Fruit fly (Drosophila melanogaster) whole organism, embryonic: ENCODE measurements around the gene fzo.

Source experiments
- Aef1 ChIP-seq: fragments of 200-800 bp; sonication (Bioruptor generic); IDR thresholded peaks from 3 replicates; pipeline ENCODE4 v1.3.6; 2022; ENCODE audit warnings: missing biosample characterization, missing genetic modification characterization
- Asciz ChIP-seq: fragments of 200-800 bp; sonication (Bioruptor generic); optimal IDR thresholded peaks from 2 replicates; lab custom pipeline; 2017; ENCODE audit warnings: missing biosample characterization, mild to moderate bottlenecking, missing genetic modification characterization, missing genetic modification reagents
- BEAF-32 ChIP-seq: fragments of 200-800 bp; sonication (Bioruptor generic); optimal IDR thresholded peaks from 3 replicates; lab custom pipeline; 2017; ENCODE audit warnings: missing biosample characterization, missing genetic modification characterization, mild to moderate bottlenecking, moderate library complexity, missing genetic modification reagents
- CG10321 ChIP-seq: fragments of 200-800 bp; sonication (Bioruptor generic); IDR thresholded peaks from 2 replicates; pipeline ENCODE4 v1.3.6; 2022; ENCODE audit warnings: missing biosample characterization, missing genetic modification characterization
- CG12155 ChIP-seq: fragments of 200-800 bp; sonication (Bioruptor generic); optimal IDR thresholded peaks from 3 replicates; lab custom pipeline; 2016; ENCODE audit warnings: missing biosample characterization, missing genetic modification characterization
- CG12299 ChIP-seq: fragments of 200-800 bp; sonication (Bioruptor generic); optimal IDR thresholded peaks from 2 replicates; lab custom pipeline; 2018; ENCODE audit warnings: missing biosample characterization, mild to moderate bottlenecking, missing genetic modification characterization
- CG12659 ChIP-seq: fragments of 200-800 bp; sonication (Bioruptor generic); optimal IDR thresholded peaks from 3 replicates; lab custom pipeline; 2017; ENCODE audit warnings: mild to moderate bottlenecking, missing biosample characterization, missing genetic modification reagents, missing genetic modification characterization
- CG14441 ChIP-seq: fragments of 200-800 bp; sonication (Bioruptor generic); IDR thresholded peaks from 2 replicates; pipeline ENCODE4 v1.3.6; 2022; ENCODE audit warnings: missing biosample characterization, missing genetic modification characterization
- CG16779 ChIP-seq: fragments of 200-800 bp; sonication (Bioruptor generic); IDR thresholded peaks from 2 replicates; pipeline ENCODE4 v1.3.6; 2022; ENCODE audit warnings: missing biosample characterization, missing genetic modification characterization
- CG17186 ChIP-seq: fragments of 200-800 bp; sonication (Bioruptor generic); optimal IDR thresholded peaks from 3 replicates; lab custom pipeline; 2017; ENCODE audit warnings: missing biosample characterization, missing genetic modification reagents, missing genetic modification characterization
- CG17328 ChIP-seq: fragments of 200-800 bp; sonication (Bioruptor generic); IDR thresholded peaks from 2 replicates; pipeline ENCODE4 v1.3.6; 2022; ENCODE audit warnings: missing biosample characterization, missing genetic modification characterization
- CG17612 ChIP-seq: fragments of 200-800 bp; sonication (Bioruptor generic); IDR thresholded peaks from 2 replicates; pipeline ENCODE4 v1.3.6; 2022; ENCODE audit warnings: missing biosample characterization, missing genetic modification characterization
- CG2712 ChIP-seq: fragments of 200-800 bp; optimal IDR thresholded peaks from 3 replicates; lab custom pipeline; 2019; ENCODE audit warnings: missing biosample characterization, mild to moderate bottlenecking, missing genetic modification characterization, moderate library complexity
- CG34376 ChIP-seq: fragments of 200-800 bp; sonication (Bioruptor generic); optimal IDR thresholded peaks from 2 replicates; lab custom pipeline; 2018; ENCODE audit warnings: missing biosample characterization, mild to moderate bottlenecking, missing genetic modification characterization
- CG3726 ChIP-seq: fragments of 200-800 bp; sonication (Bioruptor generic); IDR thresholded peaks from 3 replicates; pipeline ENCODE4, ENCODE4 v1.3.6; 2022; ENCODE audit warnings: missing biosample characterization, missing genetic modification characterization
- CG6175 ChIP-seq: fragments of 200-800 bp; sonication (Bioruptor generic); IDR thresholded peaks from 3 replicates; pipeline ENCODE4 v1.3.6; 2022; ENCODE audit warnings: missing biosample characterization, missing genetic modification characterization
- CG6683 ChIP-seq: fragments of 200-800 bp; sonication (Bioruptor generic); optimal IDR thresholded peaks from 2 replicates; lab custom pipeline; 2017; ENCODE audit warnings: missing biosample characterization, mild to moderate bottlenecking, missing genetic modification characterization, missing genetic modification reagents
- CG6813 ChIP-seq: fragments of 200-800 bp; sonication (Bioruptor generic); optimal IDR thresholded peaks from 2 replicates; lab custom pipeline; 2017; ENCODE audit warnings: missing biosample characterization, missing genetic modification characterization, mild to moderate bottlenecking, moderate library complexity, missing genetic modification reagents
- CG7357 ChIP-seq: fragments of 200-800 bp; sonication (Bioruptor generic); IDR thresholded peaks from 3 replicates; pipeline ENCODE4 v1.3.6; 2022; ENCODE audit warnings: missing biosample characterization, missing genetic modification characterization
- CG7987 ChIP-seq: fragments of 200-800 bp; sonication (Bioruptor generic); optimal IDR thresholded peaks from 2 replicates; lab custom pipeline; 2018; ENCODE audit warnings: missing biosample characterization, mild to moderate bottlenecking, missing genetic modification characterization, moderate library complexity
- CG8281 ChIP-seq: fragments of 200-800 bp; sonication (Bioruptor generic); optimal IDR thresholded peaks from 2 replicates; lab custom pipeline; 2018; ENCODE audit warnings: missing biosample characterization, mild to moderate bottlenecking, missing genetic modification characterization, moderate library complexity
- CG8765 ChIP-seq: fragments of 200-800 bp; sonication (Bioruptor generic); IDR thresholded peaks from 2 replicates; pipeline ENCODE4 v1.3.6; 2022; ENCODE audit warnings: missing biosample characterization, missing genetic modification characterization
- CG9215 ChIP-seq: fragments of 200-800 bp; sonication (Bioruptor generic); IDR thresholded peaks from 2 replicates; pipeline ENCODE4 v1.3.6; 2022; ENCODE audit warnings: missing biosample characterization, missing genetic modification characterization
- Dad ChIP-seq: fragments of 200-800 bp; sonication (Bioruptor generic); optimal IDR thresholded peaks from 3 replicates; lab custom pipeline; 2016; ENCODE audit warnings: missing biosample characterization, missing genetic modification characterization
- Dref ChIP-seq: fragments of 200-800 bp; sonication (Bioruptor generic); IDR thresholded peaks from 2 replicates; pipeline ENCODE4 v1.3.6; 2022; ENCODE audit warnings: missing biosample characterization, missing genetic modification characterization
- Fer1 ChIP-seq: fragments of 200-800 bp; sonication (Bioruptor generic); optimal IDR thresholded peaks from 2 replicates; lab custom pipeline; 2017; ENCODE audit warnings: missing biosample characterization, mild to moderate bottlenecking, missing genetic modification characterization
- Fer2 ChIP-seq: fragments of 200-800 bp; sonication (Bioruptor generic); optimal IDR thresholded peaks from 2 replicates; lab custom pipeline; 2018; ENCODE audit warnings: missing biosample characterization, mild to moderate bottlenecking, missing genetic modification characterization, moderate library complexity
- Hand ChIP-seq: fragments of 200-800 bp; sonication (Bioruptor generic); optimal IDR thresholded peaks from 2 replicates; lab custom pipeline; 2017; ENCODE audit warnings: mild to moderate bottlenecking, missing biosample characterization, missing genetic modification reagents, missing genetic modification characterization
- Hey ChIP-seq: fragments of 200-800 bp; sonication (Bioruptor generic); optimal IDR thresholded peaks from 3 replicates; lab custom pipeline; 2018; ENCODE audit warnings: missing biosample characterization, mild to moderate bottlenecking, missing genetic modification characterization
- Hr51 ChIP-seq, 2 experiments: fragments of 200-800 bp; sonication (Bioruptor generic); optimal IDR thresholded peaks; 2 replicates in 1 of 2; 3 replicates in 1 of 2; lab custom pipeline; 2016 to 2018; ENCODE audit warnings: missing biosample characterization in 2 of 2, missing genetic modification characterization in 2 of 2, mild to moderate bottlenecking in 1 of 2, moderate library complexity in 1 of 2
- Lhr ChIP-seq: fragments of 200-800 bp; sonication (Bioruptor generic); optimal IDR thresholded peaks from 3 replicates; lab custom pipeline; 2017; ENCODE audit warnings: mild to moderate bottlenecking, missing biosample characterization, missing genetic modification reagents, missing genetic modification characterization
- MTF-1 ChIP-seq: fragments of 200-800 bp; sonication (Bioruptor generic); optimal IDR thresholded peaks from 2 replicates; lab custom pipeline; 2018; ENCODE audit warnings: missing biosample characterization, mild to moderate bottlenecking, missing genetic modification characterization, borderline replicate concordance
- Mad ChIP-seq: fragments of 200-800 bp; sonication (Bioruptor generic); optimal IDR thresholded peaks from 2 replicates; lab custom pipeline; 2016; ENCODE audit warnings: missing biosample characterization, missing genetic modification characterization
- Ptx1 ChIP-seq: fragments of 200-800 bp; sonication (Bioruptor generic); IDR thresholded peaks from 2 replicates; pipeline ENCODE4 v1.3.6; 2022; ENCODE audit warnings: missing biosample characterization, missing genetic modification characterization
- ase ChIP-seq: fragments of 200-800 bp; sonication (Bioruptor generic); IDR thresholded peaks from 3 replicates; pipeline ENCODE4 v1.3.6; 2022; ENCODE audit warnings: missing biosample characterization, missing genetic modification characterization
- ato ChIP-seq: fragments of 200-800 bp; sonication (Bioruptor generic); IDR thresholded peaks from 2 replicates; pipeline ENCODE4 v1.3.6; 2022; ENCODE audit warnings: missing biosample characterization, missing genetic modification characterization; ENCODE audit not compliant: partially characterized antibody
- crc ChIP-seq: fragments of 200-800 bp; sonication (Bioruptor generic); optimal IDR thresholded peaks from 2 replicates; lab custom pipeline; 2016; ENCODE audit warnings: missing biosample characterization, missing genetic modification characterization
- crol ChIP-seq: fragments of 200-800 bp; sonication (Bioruptor generic); IDR thresholded peaks from 2 replicates; pipeline ENCODE4 v1.3.6; 2022; ENCODE audit warnings: missing biosample characterization, missing genetic modification characterization
- cwo ChIP-seq: fragments of 200-800 bp; sonication (Bioruptor generic); optimal IDR thresholded peaks from 3 replicates; lab custom pipeline; 2017; ENCODE audit warnings: missing biosample characterization, missing genetic modification characterization, mild to moderate bottlenecking, moderate library complexity, missing genetic modification reagents
- esg ChIP-seq: fragments of 200-800 bp; sonication (Bioruptor generic); conservative IDR thresholded peaks from 2 replicates; pipeline ENCODE4 v1.3.6; 2022; ENCODE audit warnings: missing biosample characterization, missing genetic modification characterization
- ewg ChIP-seq: fragments of 200-800 bp; sonication (Bioruptor generic); optimal IDR thresholded peaks from 3 replicates; lab custom pipeline; 2017; ENCODE audit warnings: mild to moderate bottlenecking, missing biosample characterization, missing genetic modification reagents, missing genetic modification characterization
- gce ChIP-seq: fragments of 200-800 bp; sonication (Bioruptor generic); IDR thresholded peaks from 3 replicates; pipeline ENCODE4 v1.3.6; 2022; ENCODE audit warnings: missing biosample characterization, missing genetic modification characterization
- hb ChIP-seq: fragments of 200-800 bp; sonication (Bioruptor generic); IDR thresholded peaks from 3 replicates; pipeline ENCODE4 v1.3.6; 2022; ENCODE audit warnings: missing biosample characterization, missing genetic modification characterization; ENCODE audit not compliant: partially characterized antibody
- knrl ChIP-seq: fragments of 200-800 bp; sonication (Bioruptor generic); IDR thresholded peaks from 3 replicates; pipeline ENCODE4 v1.3.6; 2022; ENCODE audit warnings: missing biosample characterization, missing genetic modification characterization; ENCODE audit not compliant: partially characterized antibody
- lab ChIP-seq: fragments of 200-800 bp; sonication (Bioruptor generic); optimal IDR thresholded peaks from 3 replicates; lab custom pipeline; 2017; ENCODE audit warnings: missing biosample characterization, missing genetic modification characterization, mild to moderate bottlenecking, moderate library complexity, missing genetic modification reagents
- oc ChIP-seq: fragments of 200-800 bp; sonication (Bioruptor generic); optimal IDR thresholded peaks from 2 replicates; lab custom pipeline; 2018; ENCODE audit warnings: missing biosample characterization, mild to moderate bottlenecking, missing genetic modification characterization, moderate library complexity
- prd ChIP-seq, 3 experiments: fragments of >200 bp in 2 of 3; fragments of 200-800 bp in 1 of 3; sonication (Bioruptor generic) in 1 of 3; optimal IDR thresholded peaks in 2 of 3; IDR thresholded peaks in 1 of 3; 2 replicates in 2 of 3; 3 replicates in 1 of 3; pipeline versions ENCODE4 v1.3.6 to Lab custom; 2017 to 2022; ENCODE audit warnings: missing biosample characterization in 1 of 3, missing genetic modification characterization in 1 of 3
- sisA ChIP-seq: fragments of 200-800 bp; sonication (Bioruptor generic); IDR thresholded peaks from 2 replicates; pipeline ENCODE4 v1.3.6; 2022; ENCODE audit warnings: missing biosample characterization, missing genetic modification characterization
- so ChIP-seq: fragments of 200-800 bp; sonication (Bioruptor generic); IDR thresholded peaks from 3 replicates; pipeline ENCODE4 v1.3.6; 2022; ENCODE audit warnings: missing biosample characterization, missing genetic modification characterization
- sqz ChIP-seq: fragments of 200-800 bp; sonication (Bioruptor generic); optimal IDR thresholded peaks from 3 replicates; lab custom pipeline; 2018; ENCODE audit warnings: missing biosample characterization, mild to moderate bottlenecking, missing genetic modification characterization

Gene fzo

DNA sequence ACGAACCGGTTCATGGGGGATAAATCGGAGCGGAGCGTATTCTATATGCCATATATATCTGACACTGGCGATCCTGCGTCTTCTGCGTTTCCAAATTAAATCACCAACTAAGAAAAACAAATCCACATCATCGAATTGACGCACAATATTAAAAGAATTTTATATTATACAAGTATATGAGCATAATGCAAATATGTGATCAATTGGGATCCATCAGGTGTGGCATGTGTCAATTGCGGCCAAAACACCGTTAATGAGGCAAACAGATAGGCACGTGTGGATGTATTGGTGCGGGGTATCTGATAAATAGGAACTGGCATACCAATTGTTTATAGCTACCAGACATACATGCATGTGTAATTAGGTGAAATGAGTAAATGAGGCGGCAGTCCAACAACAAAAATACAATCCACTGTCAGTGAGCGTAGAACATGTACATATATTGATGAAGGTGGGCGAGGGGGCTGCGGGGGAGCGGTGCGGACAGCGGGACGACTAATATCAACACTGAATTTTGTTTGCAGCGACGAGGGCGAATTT lies 25.7 kb downstream of the fzo start (continued):
- TF ChIP-seq CG12155 (GFP tag; lab: Kevin White, UChicago) (no peak), Asciz (GFP tag; lab: Kevin White, UChicago) (no peak), crc (GFP tag; lab: Kevin White, UChicago) (no peak), CG6683 (GFP tag; lab: Kevin White, UChicago) (no peak), CG8281 (tag; lab: Kevin White, UChicago) (no peak), Hr51 (GFP tag; optimal IDR thresholded peaks at IDR 0.05; lab: Kevin White, UChicago) (no peak), gce (GFP tag; lab: Robert Waterston, UW) (no peak), CG7987 (GFP tag; lab: Kevin White, UChicago) (peak; percentile 17), Dad (GFP tag; lab: Kevin White, UChicago) (no peak), oc (no peak), Mad (GFP tag; lab: Kevin White, UChicago) (no peak), CG12299 (no peak), Fer1 (peak; percentile 46), CG10321 (GFP tag; lab: Robert Waterston, UW) (no peak), ase (GFP tag; lab: Robert Waterston, UW) (no peak), esg (GFP tag; lab: Robert Waterston, UW) (no peak), knrl (GFP tag; lab: Robert Waterston, UW) (no peak), cwo (GFP tag; lab: Kevin White, UChicago) (peak; percentile 37), Hey (no peak), ato (GFP tag; lab: Robert Waterston, UW) (no peak), Hand (GFP tag; lab: Kevin White, UChicago) (no peak), ewg (no peak), CG16779 (no peak), BEAF-32 (GFP tag; lab: Kevin White, UChicago) (no peak), CG17328 (GFP tag; lab: Robert Waterston, UW) (no peak), CG7357 (GFP tag; lab: Robert Waterston, UW) (no peak), CG17186 (GFP tag; lab: Kevin White, UChicago) (no peak), CG3726 (GFP tag; lab: Robert Waterston, UW) (no peak), sqz (GFP tag; lab: Kevin White, UChicago) (no peak), CG14441 (GFP tag; lab: Robert Waterston, UW) (no peak), sisA (GFP tag; lab: Robert Waterston, UW) (no peak), lab (GFP tag; lab: Kevin White, UChicago) (peak; percentile 71), CG12659 (GFP tag; lab: Kevin White, UChicago) (peak; percentile 4), MTF-1 (GFP tag; lab: Kevin White, UChicago) (peak; percentile 6), crol (GFP tag; lab: Robert Waterston, UW) (peak; percentile 87), Ptx1 (no peak), CG6813 (GFP tag; lab: Kevin White, UChicago) (peak; percentile 15), hb (no peak), Fer2 (tag; lab: Kevin White, UChicago) (no peak), CG17612 (no peak), CG9215 (GFP tag; lab: Robert Waterston, UW) (no peak), so (no peak), prd (optimal IDR thresholded peaks at IDR 0.05; lab: Kevin White, UChicago) (no peak), prd (GFP tag; IDR thresholded peaks at IDR 0.05; lab: Robert Waterston, UW) (no peak), CG34376 (GFP tag; lab: Kevin White, UChicago) (no peak), CG8765 (no peak), Dref (GFP tag; lab: Robert Waterston, UW) (no peak), Lhr (GFP tag; lab: Kevin White, UChicago) (no peak), Aef1 (no peak), CG6175 (GFP tag; lab: Robert Waterston, UW) (no peak), CG2712 (tag; lab: Kevin White, UChicago) (no peak)
